Worm (Caenorhabditis elegans): ENCODE data around the gene drp-1.

ce11 chrIV:5586320-5586720, 48.0 kb downstream of the drp-1 start:
- TF ChIP-seq fkh-10 (GFP tag; optimal IDR thresholded peaks at IDR 0.05) (no peak), egl-27 (tag; optimal IDR thresholded peaks at IDR 0.05) (no peak), ces-1 (GFP tag; optimal IDR thresholded peaks at IDR 0.05) (no peak), aly-2 (tag; optimal IDR thresholded peaks at IDR 0.05) (no peak), ama-1 (optimal IDR thresholded peaks at IDR 0.05) (no peak), unc-39 (tag; optimal IDR thresholded peaks at IDR 0.05) (no peak), pqm-1 (tag; optimal IDR thresholded peaks at IDR 0.05) (no peak), snpc-1.2 (GFP tag; IDR thresholded peaks at IDR 0.05) (no peak), zip-11 (GFP tag; IDR thresholded peaks at IDR 0.05) (no peak), ZK546.5 (tag; optimal IDR thresholded peaks at IDR 0.05) (no peak)
